Fruit fly (Drosophila melanogaster) whole organism, embryonic: ENCODE results near the gene Drsl4.

Source experiments
- ATbp ChIP-seq: fragments of 200-800 bp; sonication (Bioruptor generic); optimal IDR thresholded peaks from 2 replicates; lab custom pipeline; 2017; ENCODE audit warnings: missing biosample characterization, mild to moderate bottlenecking, missing genetic modification characterization, missing genetic modification reagents
- BEAF-32 ChIP-seq: fragments of 200-800 bp; sonication (Bioruptor generic); optimal IDR thresholded peaks from 3 replicates; lab custom pipeline; 2017; ENCODE audit warnings: missing biosample characterization, missing genetic modification characterization, mild to moderate bottlenecking, moderate library complexity, missing genetic modification reagents
- CG11085 ChIP-seq: fragments of 200-800 bp; sonication (Bioruptor generic); IDR thresholded peaks from 2 replicates; pipeline ENCODE4 v1.3.6; 2022; ENCODE audit warnings: missing biosample characterization, missing genetic modification characterization
- CG11398 ChIP-seq: fragments of 200-800 bp; sonication (Bioruptor generic); optimal IDR thresholded peaks from 2 replicates; lab custom pipeline; 2016; ENCODE audit warnings: missing biosample characterization, missing genetic modification characterization
- CG11695 ChIP-seq: fragments of 200-800 bp; sonication (Bioruptor generic); IDR thresholded peaks from 3 replicates; pipeline ENCODE4 v1.3.6; 2022; ENCODE audit warnings: missing biosample characterization, missing genetic modification characterization
- CG12155 ChIP-seq: fragments of 200-800 bp; sonication (Bioruptor generic); optimal IDR thresholded peaks from 3 replicates; lab custom pipeline; 2016; ENCODE audit warnings: missing biosample characterization, missing genetic modification characterization
- CG13424 ChIP-seq: fragments of 200-800 bp; sonication (Bioruptor generic); optimal IDR thresholded peaks from 2 replicates; lab custom pipeline; 2019; ENCODE audit warnings: missing biosample characterization, mild to moderate bottlenecking, missing genetic modification characterization, moderate library complexity
- CG13624 ChIP-seq: fragments of 200-800 bp; sonication (Bioruptor generic); optimal IDR thresholded peaks from 2 replicates; lab custom pipeline; 2016; ENCODE audit warnings: missing biosample characterization, missing genetic modification characterization
- CG14965 ChIP-seq: fragments of 200-800 bp; sonication (Bioruptor generic); optimal IDR thresholded peaks from 2 replicates; lab custom pipeline; 2016; ENCODE audit warnings: missing biosample characterization, missing genetic modification characterization, borderline replicate concordance
- CG1529 ChIP-seq: fragments of 200-800 bp; sonication (Bioruptor generic); optimal IDR thresholded peaks from 3 replicates; lab custom pipeline; 2018; ENCODE audit warnings: missing biosample characterization, missing genetic modification characterization
- CG16779 ChIP-seq: fragments of 200-800 bp; sonication (Bioruptor generic); IDR thresholded peaks from 2 replicates; pipeline ENCODE4 v1.3.6; 2022; ENCODE audit warnings: missing biosample characterization, missing genetic modification characterization
- CG17328 ChIP-seq: fragments of 200-800 bp; sonication (Bioruptor generic); IDR thresholded peaks from 2 replicates; pipeline ENCODE4 v1.3.6; 2022; ENCODE audit warnings: missing biosample characterization, missing genetic modification characterization
- CG17361 ChIP-seq: fragments of 200-800 bp; sonication (Bioruptor generic); IDR thresholded peaks from 3 replicates; pipeline ENCODE4 v1.3.6; 2022; ENCODE audit warnings: missing biosample characterization, missing genetic modification characterization
- CG2129 ChIP-seq: fragments of 200-800 bp; sonication (Bioruptor generic); IDR thresholded peaks from 2 replicates; pipeline ENCODE4 v1.3.6; 2022; ENCODE audit warnings: missing biosample characterization, missing genetic modification characterization; ENCODE audit not compliant: partially characterized antibody
- CG30020 ChIP-seq: fragments of 200-800 bp; optimal IDR thresholded peaks from 2 replicates; lab custom pipeline; 2019; ENCODE audit warnings: missing biosample characterization, mild to moderate bottlenecking, missing genetic modification characterization, moderate library complexity
- CG31441 ChIP-seq: fragments of 200-800 bp; sonication (Bioruptor generic); IDR thresholded peaks from 2 replicates; pipeline ENCODE4 v1.3.6; 2022; ENCODE audit warnings: missing biosample characterization, missing genetic modification characterization
- CG4854 ChIP-seq: fragments of 200-800 bp; sonication (Bioruptor generic); optimal IDR thresholded peaks from 2 replicates; lab custom pipeline; 2016; ENCODE audit warnings: missing biosample characterization, missing genetic modification characterization, inconsistent platforms
- CG6272 ChIP-seq: fragments of 200-800 bp; sonication (Bioruptor generic); IDR thresholded peaks from 2 replicates; pipeline ENCODE4 v1.3.6; 2022; ENCODE audit warnings: missing biosample characterization, missing genetic modification characterization
- CG6791 ChIP-seq: fragments of 200-800 bp; sonication (Bioruptor generic); IDR thresholded peaks from 3 replicates; pipeline ENCODE4 v1.3.6; 2022; ENCODE audit warnings: missing biosample characterization, missing genetic modification characterization; ENCODE audit not compliant: partially characterized antibody
- CG7786 ChIP-seq: fragments of 200-800 bp; sonication (Bioruptor generic); optimal IDR thresholded peaks from 2 replicates; lab custom pipeline; 2016; ENCODE audit warnings: missing biosample characterization, missing genetic modification characterization
- CG8290 ChIP-seq, 3 experiments: fragments of 200-800 bp; sonication (Bioruptor generic); optimal IDR thresholded peaks; 2 replicates each; lab custom pipeline; 2016 to 2019; ENCODE audit warnings: missing biosample characterization in 3 of 3, missing genetic modification characterization in 3 of 3, mild to moderate bottlenecking in 2 of 3, moderate library complexity in 1 of 3
- CG9437 ChIP-seq: fragments of 200-800 bp; sonication (Bioruptor generic); optimal IDR thresholded peaks from 2 replicates; lab custom pipeline; 2018; ENCODE audit warnings: missing biosample characterization, mild to moderate bottlenecking, missing genetic modification characterization
- CG9817 ChIP-seq: fragments of 200-800 bp; sonication (Bioruptor generic); optimal IDR thresholded peaks from 2 replicates; lab custom pipeline; 2018; ENCODE audit warnings: missing biosample characterization, mild to moderate bottlenecking, missing genetic modification characterization, moderate library complexity
- Fer3 ChIP-seq: fragments of 200-800 bp; sonication (Bioruptor generic); optimal IDR thresholded peaks from 2 replicates; lab custom pipeline; 2018; ENCODE audit warnings: missing biosample characterization, mild to moderate bottlenecking, missing genetic modification characterization, moderate library complexity
- HHEX ChIP-seq: fragments of 200-800 bp; sonication (Bioruptor generic); optimal IDR thresholded peaks from 3 replicates; lab custom pipeline; 2017; ENCODE audit warnings: missing biosample characterization, mild to moderate bottlenecking, missing genetic modification characterization, missing genetic modification reagents
- Lpt ChIP-seq: fragments of >200 bp; optimal IDR thresholded peaks from 2 replicates; lab custom pipeline; 2018; ENCODE audit warnings: missing biosample characterization, missing genetic modification characterization
- Mad ChIP-seq: fragments of 200-800 bp; sonication (Bioruptor generic); optimal IDR thresholded peaks from 2 replicates; lab custom pipeline; 2016; ENCODE audit warnings: missing biosample characterization, missing genetic modification characterization
- NFAT ChIP-seq: fragments of 200-800 bp; sonication (Bioruptor generic); IDR thresholded peaks from 2 replicates; pipeline ENCODE4 v1.3.6; 2022; ENCODE audit warnings: missing biosample characterization, missing genetic modification characterization
- Sox102F ChIP-seq: fragments of 200-800 bp; sonication (Bioruptor generic); optimal IDR thresholded peaks from 2 replicates; lab custom pipeline; 2018; ENCODE audit warnings: missing biosample characterization, mild to moderate bottlenecking, missing genetic modification characterization, moderate library complexity
- Spps ChIP-seq: fragments of 200-800 bp; sonication (Bioruptor generic); optimal IDR thresholded peaks from 2 replicates; lab custom pipeline; 2018; ENCODE audit warnings: missing biosample characterization, mild to moderate bottlenecking, missing genetic modification characterization
- Usf ChIP-seq: fragments of 200-800 bp; sonication (Bioruptor generic); optimal IDR thresholded peaks from 2 replicates; lab custom pipeline; 2017; ENCODE audit warnings: missing genotype, missing biosample characterization, missing genetic modification characterization
- Xbp1 ChIP-seq: fragments of 200-800 bp; sonication (Bioruptor generic); optimal IDR thresholded peaks from 3 replicates; lab custom pipeline; 2016; ENCODE audit warnings: missing biosample characterization, mild to moderate bottlenecking, missing genetic modification characterization
- ab ChIP-seq: fragments of 200-800 bp; sonication (Bioruptor generic); optimal IDR thresholded peaks from 2 replicates; lab custom pipeline; 2016; ENCODE audit warnings: missing biosample characterization, missing genetic modification characterization
- ara ChIP-seq: fragments of 200-800 bp; sonication (Bioruptor generic); IDR thresholded peaks from 2 replicates; pipeline ENCODE4 v1.3.6; 2022; ENCODE audit warnings: missing biosample characterization, missing genetic modification characterization
- br ChIP-seq: fragments of >200 bp; optimal IDR thresholded peaks from 2 replicates; lab custom pipeline; 2017
- chn ChIP-seq: fragments of 200-800 bp; sonication (Bioruptor generic); optimal IDR thresholded peaks from 2 replicates; lab custom pipeline; 2016; ENCODE audit warnings: missing biosample characterization, missing genetic modification characterization
- her ChIP-seq: fragments of 200-800 bp; sonication (Bioruptor generic); optimal IDR thresholded peaks from 2 replicates; lab custom pipeline; 2016; ENCODE audit warnings: missing biosample characterization, missing genetic modification characterization
- hth ChIP-seq: fragments of >200 bp; optimal IDR thresholded peaks from 2 replicates; lab custom pipeline; 2017; ENCODE audit warnings: inconsistent platforms
- ind ChIP-seq: fragments of 200-800 bp; sonication (Bioruptor generic); optimal IDR thresholded peaks from 3 replicates; lab custom pipeline; 2016; ENCODE audit warnings: missing biosample characterization, missing genetic modification characterization
- jigr1 ChIP-seq: fragments of 200-800 bp; sonication (Bioruptor generic); IDR thresholded peaks from 3 replicates; pipeline ENCODE4 v1.3.6; 2022; ENCODE audit warnings: missing biosample characterization, missing genetic modification characterization
- lbe ChIP-seq: fragments of 200-800 bp; sonication (Bioruptor generic); optimal IDR thresholded peaks from 2 replicates; lab custom pipeline; 2016; ENCODE audit warnings: missing biosample characterization, mild to moderate bottlenecking, missing genetic modification characterization
- lola ChIP-seq, 3 experiments: fragments of >200 bp in 2 of 3; fragments of 200-800 bp in 1 of 3; sonication (Bioruptor generic) in 1 of 3; optimal IDR thresholded peaks; 2 replicates each; lab custom pipeline; 2017 to 2019; ENCODE audit warnings: missing biosample characterization in 3 of 3, missing genetic modification characterization in 3 of 3, mild to moderate bottlenecking in 1 of 3, moderate library complexity in 1 of 3
- odd ChIP-seq: fragments of 200-800 bp; sonication (Bioruptor generic); optimal IDR thresholded peaks from 2 replicates; lab custom pipeline; 2017; ENCODE audit warnings: missing biosample characterization, mild to moderate bottlenecking, missing genetic modification characterization
- psq ChIP-seq: fragments of 200-800 bp; sonication (Bioruptor generic); optimal IDR thresholded peaks from 2 replicates; lab custom pipeline; 2017; ENCODE audit warnings: missing biosample characterization, missing genetic modification characterization
- ro ChIP-seq: fragments of 200-800 bp; sonication (Bioruptor generic); IDR thresholded peaks from 2 replicates; pipeline ENCODE4 v1.3.6; 2022; ENCODE audit warnings: missing biosample characterization, missing genetic modification characterization
- run ChIP-seq: fragments of 200-800 bp; sonication (Bioruptor generic); optimal IDR thresholded peaks from 3 replicates; lab custom pipeline; 2018; ENCODE audit warnings: missing biosample characterization, mild to moderate bottlenecking, missing genetic modification characterization
- slou ChIP-seq: fragments of 200-800 bp; sonication (Bioruptor generic); optimal IDR thresholded peaks from 3 replicates; lab custom pipeline; 2016; ENCODE audit warnings: missing biosample characterization, missing genetic modification characterization
- sob ChIP-seq: fragments of 200-800 bp; sonication (Bioruptor generic); IDR thresholded peaks from 2 replicates; pipeline ENCODE4 v1.3.6; 2022; ENCODE audit warnings: missing biosample characterization, missing genetic modification characterization
- sug ChIP-seq: fragments of 200-800 bp; optimal IDR thresholded peaks from 2 replicates; lab custom pipeline; 2019; ENCODE audit warnings: missing biosample characterization, mild to moderate bottlenecking, missing genetic modification characterization, moderate library complexity
- wdn ChIP-seq: fragments of 200-800 bp; sonication (Bioruptor generic); IDR thresholded peaks from 2 replicates; pipeline ENCODE4 v1.3.6; 2022; ENCODE audit warnings: missing biosample characterization, missing genetic modification characterization
- zf30C ChIP-seq: fragments of 200-800 bp; sonication (Bioruptor generic); optimal IDR thresholded peaks from 3 replicates; lab custom pipeline; 2018; ENCODE audit warnings: missing biosample characterization, mild to moderate bottlenecking, missing genetic modification characterization

Drsl4 gene

dm6 chr3L:3319223-3319643 lies 3.8 kb downstream of the Drsl4 start, which contains the start of the genes PIG-C, CG12016 and Dpm2 (continued):
- no peak for TF ChIP-seq run (tag; lab: Kevin White, UChicago)
- TF ChIP-seq jigr1 (GFP tag; lab: Robert Waterston, UW) = no peak
- peak; percentile 81 for TF ChIP-seq ind (GFP tag; lab: Kevin White, UChicago)
- TF ChIP-seq CG12155 (GFP tag; lab: Kevin White, UChicago) = peak; percentile 72
- TF ChIP-seq ab = peak; percentile 49
- peak; percentile 54 for TF ChIP-seq CG11085 (GFP tag; lab: Robert Waterston, UW)
- TF ChIP-seq zf30C = no peak
- TF ChIP-seq Lpt (GFP tag; lab: Kevin White, UChicago) = no peak
- TF ChIP-seq CG11398 (GFP tag; lab: Kevin White, UChicago) = no peak
- peak; percentile 79 for TF ChIP-seq CG17361 (GFP tag; lab: Robert Waterston, UW)
- TF ChIP-seq CG8290 (GFP tag; optimal IDR thresholded peaks at IDR 0.05; lab: Kevin White, UChicago) = peak; percentile 68
- no peak for TF ChIP-seq CG8290 (tag; optimal IDR thresholded peaks at IDR 0.05; lab: Kevin White, UChicago)
- no peak for TF ChIP-seq CG11695 (GFP tag; lab: Robert Waterston, UW)
- TF ChIP-seq CG6272 (GFP tag; lab: Robert Waterston, UW) = peak; percentile 67; the same call in 1 of the 2 replicates
- no peak for TF ChIP-seq HHEX (GFP tag; lab: Kevin White, UChicago)
- no peak for TF ChIP-seq br (lab: Kevin White, UChicago)
- peak; percentile 67 for TF ChIP-seq NFAT (GFP tag; lab: Robert Waterston, UW)
- TF ChIP-seq lola (GFP tag; optimal IDR thresholded peaks at IDR 0.05; lab: Kevin White, UChicago) = peak in 1 of 3 experiments; percentile 62
- TF ChIP-seq CG4854 (GFP tag; lab: Kevin White, UChicago) = peak; percentile 52
- TF ChIP-seq CG31441 (GFP tag; lab: Robert Waterston, UW) = peak; percentile 69; the same call in 1 of the 2 replicates
- peak; percentile 62 for TF ChIP-seq CG30020
- no peak for TF ChIP-seq CG1529 (GFP tag; lab: Kevin White, UChicago)
- TF ChIP-seq CG16779 (GFP tag; lab: Robert Waterston, UW) = no peak
- no peak for TF ChIP-seq slou (GFP tag; lab: Kevin White, UChicago)
- TF ChIP-seq wdn (GFP tag; lab: Robert Waterston, UW) = peak; percentile 52; the same call in 1 of the 2 replicates
- no peak for TF ChIP-seq CG14965 (GFP tag; lab: Kevin White, UChicago)
- TF ChIP-seq Xbp1 = peak; percentile 76
- TF ChIP-seq Sox102F (GFP tag; lab: Kevin White, UChicago) = no peak
- peak; percentile 95 for TF ChIP-seq CG2129
- peak; percentile 100 for TF ChIP-seq BEAF-32 (GFP tag; lab: Kevin White, UChicago)
- TF ChIP-seq CG6791 (GFP tag; lab: Robert Waterston, UW) = peak; percentile 95
- TF ChIP-seq CG13624 (GFP tag; lab: Kevin White, UChicago) = peak; percentile 82
- TF ChIP-seq her (GFP tag; lab: Kevin White, UChicago) = peak; percentile 18
- peak; percentile 77 for TF ChIP-seq chn
- no peak for TF ChIP-seq Spps (tag; lab: Kevin White, UChicago)
- TF ChIP-seq sob = peak; percentile 73
- TF ChIP-seq hth = no peak
- 0 out of 2 replicates have a peak, but pooled peaks have one; percentile 28 for TF ChIP-seq CG17328
- no peak for TF ChIP-seq ATbp (GFP tag; lab: Kevin White, UChicago)
- peak; percentile 79 for TF ChIP-seq CG9817
- TF ChIP-seq CG13424 (tag; lab: Kevin White, UChicago) = peak; percentile 74
- peak; percentile 81 for TF ChIP-seq sug (tag; lab: Kevin White, UChicago)
- TF ChIP-seq Fer3 = peak; percentile 56
- TF ChIP-seq CG9437 = peak; percentile 14
- TF ChIP-seq ro = no peak
- no peak for TF ChIP-seq odd (GFP tag; lab: Kevin White, UChicago)
- TF ChIP-seq lbe (GFP tag; lab: Kevin White, UChicago) = peak; percentile 59
- peak; percentile 56 for TF ChIP-seq Usf
- TF ChIP-seq CG7786 (GFP tag; lab: Kevin White, UChicago) = peak; percentile 71
- TF ChIP-seq Mad (GFP tag; lab: Kevin White, UChicago) = peak; percentile 73
- TF ChIP-seq ara (GFP tag; lab: Robert Waterston, UW) = no peak
- TF ChIP-seq psq (GFP tag; lab: Kevin White, UChicago) = peak; percentile 5
